Worm (Caenorhabditis elegans) whole organism, L1 larva: ENCODE results near the gene T06E4.7.

ENCODE experiments used
- lin-13 ChIP-seq: fragments of 150-350 bp; optimal IDR thresholded peaks from 2 replicates; lab custom pipeline; 2014; ENCODE audit warnings: missing biosample characterization, missing genetic modification reagents, missing genetic modification characterization
- mab-9 ChIP-seq: fragments of 200-800 bp; sonication (Bioruptor generic); IDR thresholded peaks from 2 replicates; pipeline ENCODE4 v1.3.6; 2022; ENCODE audit warnings: missing genetic modification reagents, missing genetic modification characterization, missing compliant biosample characterization
- nhr-20 ChIP-seq: sonication (generic microtip); optimal IDR thresholded peaks from 2 replicates; lab custom pipeline; 2016; ENCODE audit warnings: mild to moderate bottlenecking, missing genetic modification characterization, missing compliant biosample characterization
- nhr-90 ChIP-seq: sonication (generic microtip); optimal IDR thresholded peaks from 2 replicates; lab custom pipeline; 2016; ENCODE audit warnings: mild to moderate bottlenecking, missing genetic modification characterization, missing compliant biosample characterization; ENCODE audit not compliant: poor library complexity
- rnt-1 ChIP-seq: sonication (generic microtip); optimal IDR thresholded peaks from 2 replicates; lab custom pipeline; 2016; ENCODE audit warnings: mild to moderate bottlenecking, missing genetic modification characterization, moderate library complexity, missing compliant biosample characterization
- unc-130 ChIP-seq: fragments of 150-350 bp; optimal IDR thresholded peaks from 2 replicates; lab custom pipeline; 2017; ENCODE audit warnings: missing biosample characterization, missing genetic modification characterization, inconsistent platforms

ce11 chrV:9584263-9584662 lies 41.9 kb upstream of the T06E4.7 start:
- TF ChIP-seq lin-13 (GFP tag; lab: Kevin White, UChicago) (no peak), nhr-90 (tag; lab: Kevin White, UChicago) (no peak), rnt-1 (tag; lab: Kevin White, UChicago) (no peak), unc-130 (tag; lab: Kevin White, UChicago) (no peak), mab-9 (no peak), nhr-20 (tag; lab: Kevin White, UChicago) (no peak)
